Fruit fly (Drosophila melanogaster) whole organism, embryonic: ENCODE data around the gene CG13127.

Source experiments
- ATbp ChIP-seq: fragments of 200-800 bp; sonication (Bioruptor generic); optimal IDR thresholded peaks from 2 replicates; lab custom pipeline; 2017; ENCODE audit warnings: missing biosample characterization, mild to moderate bottlenecking, missing genetic modification characterization, missing genetic modification reagents
- Bdp1 ChIP-seq: fragments of 200-800 bp; sonication (Bioruptor generic); optimal IDR thresholded peaks from 3 replicates; lab custom pipeline; 2016; ENCODE audit warnings: missing biosample characterization, missing genetic modification characterization
- CG10274 ChIP-seq: fragments of 200-800 bp; sonication (Bioruptor generic); optimal IDR thresholded peaks from 3 replicates; lab custom pipeline; 2017; ENCODE audit warnings: missing biosample characterization, mild to moderate bottlenecking, missing genetic modification characterization
- CG11696 ChIP-seq: fragments of 200-800 bp; sonication (Bioruptor generic); IDR thresholded peaks from 2 replicates; pipeline ENCODE4 v1.3.6; 2022; ENCODE audit warnings: missing biosample characterization, missing genetic modification characterization
- CG11723 ChIP-seq: fragments of 200-800 bp; sonication (Bioruptor generic); optimal IDR thresholded peaks from 2 replicates; lab custom pipeline; 2017; ENCODE audit warnings: missing biosample characterization, mild to moderate bottlenecking, missing genetic modification characterization
- CG13775 ChIP-seq: fragments of 200-800 bp; sonication (Bioruptor generic); optimal IDR thresholded peaks from 3 replicates; lab custom pipeline; 2017; ENCODE audit warnings: missing biosample characterization, mild to moderate bottlenecking, missing genetic modification characterization
- CG16813 ChIP-seq: fragments of 200-800 bp; sonication (Bioruptor generic); IDR thresholded peaks from 3 replicates; pipeline ENCODE4 v1.3.6; 2022; ENCODE audit warnings: missing biosample characterization, missing genetic modification characterization; ENCODE audit not compliant: partially characterized antibody
- CG18011 ChIP-seq: fragments of 200-800 bp; sonication (Bioruptor generic); optimal IDR thresholded peaks from 2 replicates; lab custom pipeline; 2017; ENCODE audit warnings: missing biosample characterization, missing genetic modification characterization, mild to moderate bottlenecking, moderate library complexity, missing genotype
- CG1832 ChIP-seq: fragments of 200-800 bp; sonication (Bioruptor generic); optimal IDR thresholded peaks from 2 replicates; lab custom pipeline; 2017; ENCODE audit warnings: missing biosample characterization, mild to moderate bottlenecking, missing genetic modification characterization, inconsistent platforms
- CG4328 ChIP-seq: fragments of 200-800 bp; sonication (Bioruptor generic); optimal IDR thresholded peaks from 3 replicates; lab custom pipeline; 2017; ENCODE audit warnings: missing biosample characterization, missing genetic modification reagents, missing genetic modification characterization
- CG4820 ChIP-seq: fragments of 200-800 bp; sonication (Bioruptor generic); optimal IDR thresholded peaks from 3 replicates; lab custom pipeline; 2016; ENCODE audit warnings: missing biosample characterization, missing genetic modification characterization
- CG5245 ChIP-seq: fragments of 200-800 bp; sonication (Bioruptor generic); optimal IDR thresholded peaks from 3 replicates; lab custom pipeline; 2016; ENCODE audit warnings: missing biosample characterization, missing genetic modification characterization
- CG7556 ChIP-seq: fragments of 200-800 bp; sonication (Bioruptor generic); optimal IDR thresholded peaks from 2 replicates; lab custom pipeline; 2017; ENCODE audit warnings: missing biosample characterization, mild to moderate bottlenecking, missing genetic modification characterization
- CG8765 ChIP-seq: fragments of 200-800 bp; sonication (Bioruptor generic); IDR thresholded peaks from 2 replicates; pipeline ENCODE4 v1.3.6; 2022; ENCODE audit warnings: missing biosample characterization, missing genetic modification characterization
- CHES-1-like ChIP-seq: fragments of 200-800 bp; sonication (Bioruptor generic); optimal IDR thresholded peaks from 2 replicates; lab custom pipeline; 2016; ENCODE audit warnings: missing biosample characterization, missing genetic modification characterization
- Dip2 ChIP-seq: fragments of 200-800 bp; sonication (Bioruptor generic); IDR thresholded peaks from 2 replicates; pipeline ENCODE4 v1.3.6; 2022; ENCODE audit warnings: missing biosample characterization, missing genetic modification characterization
- Dip3 ChIP-seq: fragments of 200-800 bp; sonication (Bioruptor generic); optimal IDR thresholded peaks from 3 replicates; lab custom pipeline; 2016; ENCODE audit warnings: missing biosample characterization, missing genetic modification characterization
- E2f1 ChIP-seq: fragments of 200-800 bp; sonication (Bioruptor generic); IDR thresholded peaks from 2 replicates; pipeline ENCODE4 v1.3.6; 2022; ENCODE audit warnings: missing biosample characterization, missing genetic modification characterization
- HmgD ChIP-seq: fragments of 200-800 bp; sonication (Bioruptor generic); optimal IDR thresholded peaks from 3 replicates; lab custom pipeline; 2016; ENCODE audit warnings: missing biosample characterization, missing genetic modification characterization
- NFAT ChIP-seq: fragments of 200-800 bp; sonication (Bioruptor generic); IDR thresholded peaks from 2 replicates; pipeline ENCODE4 v1.3.6; 2022; ENCODE audit warnings: missing biosample characterization, missing genetic modification characterization
- NfI ChIP-seq: fragments of 200-800 bp; sonication (Bioruptor generic); optimal IDR thresholded peaks from 3 replicates; lab custom pipeline; 2018; ENCODE audit warnings: missing biosample characterization, mild to moderate bottlenecking, missing genetic modification characterization, moderate library complexity
- PHDP ChIP-seq: fragments of 200-800 bp; sonication (Bioruptor generic); optimal IDR thresholded peaks from 3 replicates; lab custom pipeline; 2018; ENCODE audit warnings: missing biosample characterization, mild to moderate bottlenecking, missing genetic modification characterization, moderate library complexity
- Ravus ChIP-seq: fragments of 200-800 bp; sonication (Bioruptor generic); IDR thresholded peaks from 2 replicates; pipeline ENCODE4 v1.3.6; 2022; ENCODE audit warnings: missing biosample characterization, missing genetic modification characterization
- Stat92E ChIP-seq, 3 experiments: fragments of >200 bp in 2 of 3; fragments of 200-800 bp in 1 of 3; sonication (Bioruptor generic) in 1 of 3; optimal IDR thresholded peaks; 2 replicates each; lab custom pipeline; 2017 to 2019; ENCODE audit warnings: missing biosample characterization in 3 of 3, missing genetic modification characterization in 3 of 3, mild to moderate bottlenecking in 1 of 3, moderate library complexity in 1 of 3
- ac ChIP-seq: fragments of 200-800 bp; sonication (Bioruptor generic); optimal IDR thresholded peaks from 3 replicates; lab custom pipeline; 2017; ENCODE audit warnings: missing biosample characterization, mild to moderate bottlenecking, missing genetic modification characterization
- amos ChIP-seq: fragments of 200-800 bp; sonication (Bioruptor generic); IDR thresholded peaks from 2 replicates; pipeline ENCODE4 v1.3.6; 2022; ENCODE audit warnings: missing biosample characterization, missing genetic modification characterization; ENCODE audit not compliant: partially characterized antibody
- aop ChIP-seq: fragments of 200-800 bp; sonication (Bioruptor generic); IDR thresholded peaks from 2 replicates; pipeline ENCODE4 v1.3.6; 2022; ENCODE audit warnings: missing biosample characterization, missing genetic modification characterization
- br ChIP-seq: fragments of >200 bp; optimal IDR thresholded peaks from 2 replicates; lab custom pipeline; 2017
- chif ChIP-seq, 2 experiments: fragments of 200-800 bp; sonication (Bioruptor generic); optimal IDR thresholded peaks; 3 replicates each; lab custom pipeline; 2016; ENCODE audit warnings: missing biosample characterization in 2 of 2, missing genetic modification characterization in 2 of 2
- dan ChIP-seq: fragments of 200-800 bp; sonication (Bioruptor generic); IDR thresholded peaks from 2 replicates; pipeline ENCODE4 v1.3.6; 2022; ENCODE audit warnings: missing biosample characterization, missing genetic modification characterization
- dimm ChIP-seq: fragments of 200-800 bp; sonication (Bioruptor generic); IDR thresholded peaks from 2 replicates; pipeline ENCODE4 v1.3.6; 2022; ENCODE audit warnings: missing biosample characterization, missing genetic modification characterization
- ewg ChIP-seq: fragments of 200-800 bp; sonication (Bioruptor generic); optimal IDR thresholded peaks from 3 replicates; lab custom pipeline; 2017; ENCODE audit warnings: mild to moderate bottlenecking, missing biosample characterization, missing genetic modification reagents, missing genetic modification characterization
- exex ChIP-seq: fragments of 200-800 bp; sonication (Bioruptor generic); optimal IDR thresholded peaks from 4 replicates; lab custom pipeline; 2018; ENCODE audit warnings: missing biosample characterization, mild to moderate bottlenecking, missing genetic modification characterization, moderate library complexity
- eyg ChIP-seq: fragments of 200-800 bp; sonication (Bioruptor generic); optimal IDR thresholded peaks from 3 replicates; lab custom pipeline; 2016; ENCODE audit warnings: missing biosample characterization, missing genetic modification characterization
- fd96Cb ChIP-seq: fragments of 200-800 bp; sonication (Bioruptor generic); optimal IDR thresholded peaks from 2 replicates; lab custom pipeline; 2018; ENCODE audit warnings: missing biosample characterization, mild to moderate bottlenecking, missing genetic modification characterization, moderate library complexity
- gem ChIP-seq: fragments of 200-800 bp; sonication (Bioruptor generic); optimal IDR thresholded peaks from 2 replicates; lab custom pipeline; 2019; ENCODE audit warnings: missing biosample characterization, mild to moderate bottlenecking, missing genetic modification characterization, moderate library complexity
- gsb-n ChIP-seq: fragments of 200-800 bp; sonication (Bioruptor generic); optimal IDR thresholded peaks from 3 replicates; lab custom pipeline; 2018; ENCODE audit warnings: missing biosample characterization, mild to moderate bottlenecking, missing genetic modification characterization
- ham ChIP-seq: fragments of 200-800 bp; sonication (Bioruptor generic); IDR thresholded peaks from 2 replicates; pipeline ENCODE4 v1.3.6; 2022; ENCODE audit warnings: missing biosample characterization, missing genetic modification characterization
- ind ChIP-seq: fragments of 200-800 bp; sonication (Bioruptor generic); optimal IDR thresholded peaks from 3 replicates; lab custom pipeline; 2016; ENCODE audit warnings: missing biosample characterization, missing genetic modification characterization
- ken ChIP-seq: fragments of 200-800 bp; sonication (Bioruptor generic); IDR thresholded peaks from 3 replicates; pipeline ENCODE4 v1.3.6; 2022; ENCODE audit warnings: missing biosample characterization, missing genetic modification characterization
- kni ChIP-seq: fragments of 200-800 bp; sonication (Bioruptor generic); optimal IDR thresholded peaks from 3 replicates; lab custom pipeline; 2017; ENCODE audit warnings: mild to moderate bottlenecking, missing biosample characterization, missing genetic modification reagents, missing genetic modification characterization
- lola ChIP-seq, 3 experiments: fragments of >200 bp in 2 of 3; fragments of 200-800 bp in 1 of 3; sonication (Bioruptor generic) in 1 of 3; optimal IDR thresholded peaks; 2 replicates each; lab custom pipeline; 2017 to 2019; ENCODE audit warnings: missing biosample characterization in 3 of 3, missing genetic modification characterization in 3 of 3, mild to moderate bottlenecking in 1 of 3, moderate library complexity in 1 of 3
- lov ChIP-seq, 2 experiments: fragments of 200-800 bp in 1 of 2; fragments of >200 bp in 1 of 2; sonication (Bioruptor generic) in 1 of 2; IDR thresholded peaks in 1 of 2; optimal IDR thresholded peaks in 1 of 2; 2 replicates in 1 of 2; 3 replicates in 1 of 2; pipeline versions ENCODE4 v1.3.6 to Lab custom; 2017 to 2022; ENCODE audit warnings: missing biosample characterization in 1 of 2, missing genetic modification characterization in 1 of 2
- luna ChIP-seq: fragments of 200-800 bp; sonication (Bioruptor generic); optimal IDR thresholded peaks from 2 replicates; lab custom pipeline; 2016; ENCODE audit warnings: missing biosample characterization, missing genetic modification characterization
- nmo ChIP-seq: fragments of 200-800 bp; sonication (Bioruptor generic); optimal IDR thresholded peaks from 2 replicates; lab custom pipeline; 2018; ENCODE audit warnings: missing biosample characterization, mild to moderate bottlenecking, missing genetic modification characterization, moderate library complexity
- sug ChIP-seq: fragments of 200-800 bp; optimal IDR thresholded peaks from 2 replicates; lab custom pipeline; 2019; ENCODE audit warnings: missing biosample characterization, mild to moderate bottlenecking, missing genetic modification characterization, moderate library complexity
- tup ChIP-seq: fragments of 200-800 bp; sonication (Bioruptor generic); optimal IDR thresholded peaks from 2 replicates; lab custom pipeline; 2016; ENCODE audit warnings: missing biosample characterization, mild to moderate bottlenecking, missing genetic modification characterization, moderate library complexity
- tx ChIP-seq: fragments of 200-800 bp; sonication (Bioruptor generic); optimal IDR thresholded peaks from 2 replicates; lab custom pipeline; 2016; ENCODE audit warnings: missing biosample characterization, missing genetic modification characterization
- unpg ChIP-seq: fragments of 200-800 bp; sonication (Bioruptor generic); optimal IDR thresholded peaks from 3 replicates; lab custom pipeline; 2018; ENCODE audit warnings: missing biosample characterization, mild to moderate bottlenecking, missing genetic modification characterization, moderate library complexity

The CG13127 gene

DNA sequence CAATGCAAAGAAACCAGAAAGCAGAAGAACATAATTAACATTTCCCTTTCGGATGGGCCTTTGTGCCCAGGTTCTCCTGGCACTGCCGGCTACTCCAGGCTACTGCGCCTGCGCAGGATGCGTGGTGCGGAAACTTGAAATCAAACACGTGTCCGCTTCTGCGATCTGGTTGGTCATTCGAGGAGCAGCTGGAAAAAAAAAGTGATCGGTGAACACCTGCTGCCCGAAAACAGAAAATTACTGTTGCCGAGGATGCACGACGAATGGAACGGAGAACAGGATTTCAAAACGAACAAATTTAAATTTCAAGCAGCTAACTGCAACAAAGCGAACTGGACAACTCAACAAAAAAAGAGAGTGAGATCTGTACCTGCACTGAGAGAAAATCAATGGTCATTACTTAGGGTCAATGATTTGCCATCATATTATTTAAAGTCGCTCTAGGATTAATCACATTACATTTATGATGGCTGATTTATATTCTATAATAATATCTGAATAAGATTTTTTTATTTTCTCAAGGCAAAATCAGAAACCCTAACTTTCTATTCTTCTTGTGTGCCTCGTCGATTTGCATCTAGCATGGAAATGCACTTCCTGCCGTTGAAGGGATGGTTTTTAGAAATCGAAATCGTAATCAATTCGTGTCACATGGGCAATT lies 36.5 kb upstream of the CG13127 start (continued):
- TF ChIP-seq CG4820 (GFP tag; lab: Kevin White, UChicago) = no peak
- no peak for TF ChIP-seq E2f1 (GFP tag; lab: Robert Waterston, UW)
- no peak for TF ChIP-seq dimm (GFP tag; lab: Robert Waterston, UW)
- no peak for TF ChIP-seq nmo
- no peak for TF ChIP-seq ken (GFP tag; lab: Robert Waterston, UW)
- TF ChIP-seq CG18011 = no peak
- TF ChIP-seq PHDP (tag; lab: Kevin White, UChicago) = no peak
- no peak for TF ChIP-seq ind (GFP tag; lab: Kevin White, UChicago)
- TF ChIP-seq br (lab: Kevin White, UChicago) = no peak
- TF ChIP-seq unpg (GFP tag; lab: Kevin White, UChicago) = peak; percentile 21
- no peak for TF ChIP-seq CHES-1-like (GFP tag; lab: Kevin White, UChicago)
- TF ChIP-seq NFAT (GFP tag; lab: Robert Waterston, UW) = no peak
- TF ChIP-seq CG5245 (GFP tag; lab: Kevin White, UChicago) = no peak
- TF ChIP-seq lov (optimal IDR thresholded peaks at IDR 0.05; lab: Kevin White, UChicago) = no peak
- TF ChIP-seq lov (GFP tag; IDR thresholded peaks at IDR 0.05; lab: Robert Waterston, UW) = peak; percentile 67; the same call in 1 of the 3 replicates
- no peak for TF ChIP-seq amos (GFP tag; lab: Robert Waterston, UW)
- TF ChIP-seq Ravus = no peak
- no peak for TF ChIP-seq ATbp (GFP tag; lab: Kevin White, UChicago)
- no peak for TF ChIP-seq HmgD (GFP tag; lab: Kevin White, UChicago)
- no peak for TF ChIP-seq Dip2
- no peak for TF ChIP-seq tx (GFP tag; lab: Kevin White, UChicago)
- no peak for TF ChIP-seq exex
- peak; percentile 0 for TF ChIP-seq ewg (GFP tag; lab: Kevin White, UChicago)
- TF ChIP-seq fd96Cb (tag; lab: Kevin White, UChicago) = no peak
- TF ChIP-seq ac (GFP tag; lab: Kevin White, UChicago) = peak; percentile 95
- TF ChIP-seq aop = no peak
- TF ChIP-seq sug (tag; lab: Kevin White, UChicago) = no peak
- no peak for TF ChIP-seq eyg (GFP tag; lab: Kevin White, UChicago)
- TF ChIP-seq CG8765 (GFP tag; lab: Robert Waterston, UW) = peak; percentile 14; the same call in 1 of the 2 replicates
- no peak for TF ChIP-seq Dip3
- TF ChIP-seq CG13775 (GFP tag; lab: Kevin White, UChicago) = peak; percentile 17
- no peak for TF ChIP-seq kni (GFP tag; lab: Kevin White, UChicago)
- no peak for TF ChIP-seq tup (GFP tag; lab: Kevin White, UChicago)
- no peak for TF ChIP-seq luna (GFP tag; lab: Kevin White, UChicago)
- TF ChIP-seq lola (GFP tag; optimal IDR thresholded peaks at IDR 0.05; lab: Kevin White, UChicago) = peak in 1 of 3 experiments; percentile 66
- no peak for TF ChIP-seq Bdp1 (GFP tag; lab: Kevin White, UChicago)
- TF ChIP-seq CG11696 = no peak
- peak in 1 of 2 experiments; percentile 15 for TF ChIP-seq chif (GFP tag; optimal IDR thresholded peaks at IDR 0.05; lab: Kevin White, UChicago)
- no peak for TF ChIP-seq CG11723 (GFP tag; lab: Kevin White, UChicago)
- TF ChIP-seq dan (GFP tag; lab: Robert Waterston, UW) = peak; percentile 65
- peak; percentile 15 for TF ChIP-seq CG7556
- no peak for TF ChIP-seq CG4328 (GFP tag; lab: Kevin White, UChicago)
- peak; percentile 45 for TF ChIP-seq gsb-n
- TF ChIP-seq ham (GFP tag; lab: Robert Waterston, UW) = no peak
- peak; percentile 48 for TF ChIP-seq gem (tag; lab: Kevin White, UChicago)
- no peak for TF ChIP-seq Stat92E (GFP tag; optimal IDR thresholded peaks at IDR 0.05; lab: Kevin White, UChicago)
- no peak for TF ChIP-seq NfI (GFP tag; lab: Kevin White, UChicago)
- no peak for TF ChIP-seq CG1832
- TF ChIP-seq CG10274 (GFP tag; lab: Kevin White, UChicago) = no peak
- TF ChIP-seq CG16813 (GFP tag; lab: Robert Waterston, UW) = no peak
